Fruit fly (Drosophila melanogaster) whole organism, embryonic: ENCODE data around the gene CG15332.

Experiments
- CG11085 ChIP-seq: fragments of 200-800 bp; sonication (Bioruptor generic); IDR thresholded peaks from 2 replicates; pipeline ENCODE4 v1.3.6; 2022; ENCODE audit warnings: missing biosample characterization, missing genetic modification characterization
- CG16813 ChIP-seq: fragments of 200-800 bp; sonication (Bioruptor generic); IDR thresholded peaks from 3 replicates; pipeline ENCODE4 v1.3.6; 2022; ENCODE audit warnings: missing biosample characterization, missing genetic modification characterization; ENCODE audit not compliant: partially characterized antibody
- Sin3A ChIP-seq: fragments of >200 bp; optimal IDR thresholded peaks from 2 replicates; lab custom pipeline; 2018
- eve ChIP-seq, 2 experiments: fragments of >200 bp; optimal IDR thresholded peaks; 2 replicates each; lab custom pipeline; 2017; ENCODE audit warnings: missing biosample characterization in 2 of 2, missing genetic modification characterization in 2 of 2
- kni ChIP-seq: fragments of 200-800 bp; sonication (Bioruptor generic); optimal IDR thresholded peaks from 3 replicates; lab custom pipeline; 2017; ENCODE audit warnings: mild to moderate bottlenecking, missing biosample characterization, missing genetic modification reagents, missing genetic modification characterization

DNA sequence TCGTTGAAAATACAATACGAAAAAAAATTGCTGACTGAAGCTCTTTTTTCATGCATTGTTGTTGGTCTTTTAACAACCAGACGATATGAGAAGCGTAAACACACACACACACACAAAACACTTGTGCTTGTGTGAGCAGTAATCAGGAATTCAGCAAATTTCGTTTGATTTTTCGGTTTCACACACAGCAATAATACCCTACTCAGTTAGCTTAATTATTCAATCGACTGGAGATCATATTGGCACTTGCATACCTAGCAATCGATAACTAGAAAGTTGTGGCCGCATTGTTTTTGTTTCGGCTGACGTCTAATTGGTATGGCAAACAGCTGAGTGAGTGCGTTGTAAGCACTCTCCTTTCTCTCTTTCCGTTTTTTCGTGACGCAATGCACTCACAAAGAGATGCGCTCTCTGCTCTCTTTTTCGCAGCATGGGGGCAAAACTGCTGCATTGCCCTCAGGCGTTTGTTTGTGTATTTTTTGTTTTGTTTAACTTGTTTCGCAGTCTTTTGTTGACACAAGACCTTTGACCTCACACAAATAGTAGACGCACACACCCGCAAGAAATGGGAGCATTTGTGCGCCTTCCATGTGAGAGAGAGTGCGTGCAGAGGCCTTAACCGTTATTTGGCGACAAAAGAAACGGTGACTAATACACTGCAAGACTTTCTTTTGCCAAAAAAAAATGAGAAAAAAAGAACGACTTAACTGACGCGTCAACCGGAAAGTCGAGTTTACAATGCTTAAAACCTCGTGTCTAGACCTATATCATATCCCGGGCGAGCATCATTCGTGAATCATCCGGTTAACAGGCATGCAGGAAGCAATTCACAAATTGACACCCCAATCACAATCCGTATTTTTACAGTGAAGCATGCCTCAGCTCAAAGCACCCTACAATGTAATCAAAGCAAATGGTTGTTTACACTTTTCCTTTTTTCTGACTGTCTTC is 10.7 kb downstream of the CG15332 start:
- TF ChIP-seq CG16813 (no peak), kni (peak; percentile 42), Sin3A (lab: Kevin White, UChicago) (no peak), eve (GFP tag; optimal IDR thresholded peaks at IDR 0.05; lab: Kevin White, UChicago) (no peak), CG11085 (GFP tag; lab: Robert Waterston, UW) (no peak)
